Fruit fly (Drosophila melanogaster) whole organism, embryonic: ENCODE measurements around the gene CG1943.

Experiments
- Asciz ChIP-seq: fragments of 200-800 bp; sonication (Bioruptor generic); optimal IDR thresholded peaks from 2 replicates; lab custom pipeline; 2017; ENCODE audit warnings: missing biosample characterization, mild to moderate bottlenecking, missing genetic modification characterization, missing genetic modification reagents
- Bdp1 ChIP-seq: fragments of 200-800 bp; sonication (Bioruptor generic); optimal IDR thresholded peaks from 3 replicates; lab custom pipeline; 2016; ENCODE audit warnings: missing biosample characterization, missing genetic modification characterization
- C15 ChIP-seq: fragments of 200-800 bp; sonication (Bioruptor generic); IDR thresholded peaks from 3 replicates; pipeline ENCODE4 v1.3.6; 2022; ENCODE audit warnings: missing biosample characterization, missing genetic modification characterization
- CG10366 ChIP-seq: fragments of 200-800 bp; sonication (Bioruptor generic); IDR thresholded peaks from 2 replicates; pipeline ENCODE4 v1.3.6; 2022; ENCODE audit warnings: missing biosample characterization, missing genetic modification characterization
- CG13287 ChIP-seq: fragments of 200-800 bp; sonication (Bioruptor generic); IDR thresholded peaks from 2 replicates; pipeline ENCODE4 v1.3.6; 2022; ENCODE audit warnings: missing biosample characterization, missing genetic modification characterization; ENCODE audit not compliant: partially characterized antibody
- CG15696 ChIP-seq: fragments of 200-800 bp; sonication (Bioruptor generic); optimal IDR thresholded peaks from 2 replicates; lab custom pipeline; 2019; ENCODE audit warnings: missing biosample characterization, mild to moderate bottlenecking, missing genetic modification characterization, moderate library complexity
- CG1603 ChIP-seq: fragments of 200-800 bp; sonication (Bioruptor generic); optimal IDR thresholded peaks from 2 replicates; lab custom pipeline; 2019; ENCODE audit warnings: missing biosample characterization, mild to moderate bottlenecking, missing genetic modification characterization, moderate library complexity
- CG17361 ChIP-seq: fragments of 200-800 bp; sonication (Bioruptor generic); IDR thresholded peaks from 3 replicates; pipeline ENCODE4 v1.3.6; 2022; ENCODE audit warnings: missing biosample characterization, missing genetic modification characterization
- CG17912 ChIP-seq: fragments of 200-800 bp; sonication (Bioruptor generic); optimal IDR thresholded peaks from 2 replicates; lab custom pipeline; 2018; ENCODE audit warnings: missing biosample characterization, mild to moderate bottlenecking, missing genetic modification characterization
- CG18619 ChIP-seq: fragments of 200-800 bp; sonication (Bioruptor generic); optimal IDR thresholded peaks from 3 replicates; lab custom pipeline; 2017; ENCODE audit warnings: missing biosample characterization, mild to moderate bottlenecking, missing genetic modification characterization
- CG30431 ChIP-seq: fragments of 200-800 bp; sonication (Bioruptor generic); optimal IDR thresholded peaks from 2 replicates; lab custom pipeline; 2017; ENCODE audit warnings: missing biosample characterization, missing genetic modification characterization
- CG31365 ChIP-seq: fragments of 200-800 bp; sonication (Bioruptor generic); optimal IDR thresholded peaks from 2 replicates; lab custom pipeline; 2018; ENCODE audit warnings: missing biosample characterization, mild to moderate bottlenecking, missing genetic modification characterization
- CG4282 ChIP-seq: fragments of 200-800 bp; sonication (Bioruptor generic); optimal IDR thresholded peaks from 2 replicates; lab custom pipeline; 2016; ENCODE audit warnings: missing biosample characterization, missing genetic modification characterization
- CG6791 ChIP-seq: fragments of 200-800 bp; sonication (Bioruptor generic); IDR thresholded peaks from 3 replicates; pipeline ENCODE4 v1.3.6; 2022; ENCODE audit warnings: missing biosample characterization, missing genetic modification characterization; ENCODE audit not compliant: partially characterized antibody
- CTCF ChIP-seq: fragments of 200-800 bp; sonication (Bioruptor generic); optimal IDR thresholded peaks from 2 replicates; lab custom pipeline; 2017; ENCODE audit warnings: missing biosample characterization, mild to moderate bottlenecking, missing genetic modification characterization, moderate library complexity
- CrebB ChIP-seq: fragments of 200-800 bp; sonication (Bioruptor generic); optimal IDR thresholded peaks from 3 replicates; lab custom pipeline; 2018; ENCODE audit warnings: missing biosample characterization, mild to moderate bottlenecking, missing genetic modification characterization
- HLHmδ ChIP-seq: fragments of 200-800 bp; sonication (Bioruptor generic); optimal IDR thresholded peaks from 2 replicates; lab custom pipeline; 2018; ENCODE audit warnings: missing biosample characterization, mild to moderate bottlenecking, missing genetic modification characterization, moderate library complexity
- Hmx ChIP-seq: fragments of 200-800 bp; sonication (Bioruptor generic); optimal IDR thresholded peaks from 2 replicates; lab custom pipeline; 2016; ENCODE audit warnings: missing biosample characterization, missing genetic modification characterization
- Med ChIP-seq: fragments of 200-800 bp; sonication (Bioruptor generic); peaks from one replicate; lab custom pipeline; 2016; ENCODE audit warnings: missing biosample characterization, missing genetic modification characterization, mild to moderate bottlenecking, inconsistent platforms, moderate library complexity
- Myb ChIP-seq: fragments of 200-800 bp; sonication (Bioruptor generic); optimal IDR thresholded peaks from 2 replicates; lab custom pipeline; 2016; ENCODE audit warnings: missing biosample characterization, missing genetic modification characterization
- Opbp ChIP-seq: fragments of 200-800 bp; sonication (Bioruptor generic); IDR thresholded peaks from 3 replicates; pipeline ENCODE4 v1.3.6; 2022; ENCODE audit warnings: missing biosample characterization, missing genetic modification characterization; ENCODE audit not compliant: partially characterized antibody
- Rfx ChIP-seq: fragments of 200-800 bp; sonication (Bioruptor generic); IDR thresholded peaks from 2 replicates; pipeline ENCODE4 v1.3.6; 2022; ENCODE audit warnings: missing biosample characterization, missing genetic modification characterization
- Sin3A ChIP-seq: fragments of >200 bp; optimal IDR thresholded peaks from 2 replicates; lab custom pipeline; 2018
- Spps ChIP-seq: fragments of 200-800 bp; sonication (Bioruptor generic); optimal IDR thresholded peaks from 2 replicates; lab custom pipeline; 2018; ENCODE audit warnings: missing biosample characterization, mild to moderate bottlenecking, missing genetic modification characterization
- Xbp1 ChIP-seq: fragments of 200-800 bp; sonication (Bioruptor generic); optimal IDR thresholded peaks from 3 replicates; lab custom pipeline; 2016; ENCODE audit warnings: missing biosample characterization, mild to moderate bottlenecking, missing genetic modification characterization
- ara ChIP-seq: fragments of 200-800 bp; sonication (Bioruptor generic); IDR thresholded peaks from 2 replicates; pipeline ENCODE4 v1.3.6; 2022; ENCODE audit warnings: missing biosample characterization, missing genetic modification characterization
- ash1 ChIP-seq: fragments of 200-800 bp; sonication (Bioruptor generic); optimal IDR thresholded peaks from 2 replicates; lab custom pipeline; 2018; ENCODE audit warnings: missing biosample characterization, mild to moderate bottlenecking, missing genetic modification characterization
- bab2 ChIP-seq: fragments of 200-800 bp; sonication (Bioruptor generic); optimal IDR thresholded peaks from 2 replicates; lab custom pipeline; 2016; ENCODE audit warnings: missing biosample characterization, missing genetic modification characterization
- cg ChIP-seq: fragments of 200-800 bp; sonication (Bioruptor generic); optimal IDR thresholded peaks from 3 replicates; lab custom pipeline; 2019; ENCODE audit warnings: missing biosample characterization, mild to moderate bottlenecking, missing genetic modification characterization, moderate library complexity
- chinmo ChIP-seq: fragments of 200-800 bp; sonication (Bioruptor generic); IDR thresholded peaks from 4 replicates; pipeline ENCODE4 v1.3.6; 2022; ENCODE audit warnings: missing biosample characterization, missing genetic modification characterization; ENCODE audit not compliant: partially characterized antibody
- ci ChIP-seq: fragments of 200-800 bp; sonication (Bioruptor generic); IDR thresholded peaks from 3 replicates; pipeline ENCODE4 v1.3.6; 2022; ENCODE audit warnings: missing biosample characterization, missing genetic modification characterization
- cwo ChIP-seq: fragments of 200-800 bp; sonication (Bioruptor generic); optimal IDR thresholded peaks from 3 replicates; lab custom pipeline; 2017; ENCODE audit warnings: missing biosample characterization, missing genetic modification characterization, mild to moderate bottlenecking, moderate library complexity, missing genetic modification reagents
- fru ChIP-seq: fragments of >200 bp; optimal IDR thresholded peaks from 2 replicates; lab custom pipeline; 2017
- grau ChIP-seq: fragments of 200-800 bp; optimal IDR thresholded peaks from 3 replicates; lab custom pipeline; 2019; ENCODE audit warnings: missing biosample characterization, mild to moderate bottlenecking, missing genetic modification characterization, moderate library complexity
- gt ChIP-seq: fragments of 200-800 bp; sonication (Bioruptor generic); IDR thresholded peaks from 2 replicates; pipeline ENCODE4 v1.3.6; 2022; ENCODE audit warnings: missing biosample characterization, missing genetic modification characterization
- mirr ChIP-seq: fragments of 200-800 bp; sonication (Bioruptor generic); optimal IDR thresholded peaks from 3 replicates; lab custom pipeline; 2018; ENCODE audit warnings: missing biosample characterization, mild to moderate bottlenecking, missing genetic modification characterization
- nerfin-1 ChIP-seq: fragments of 200-800 bp; sonication (Bioruptor generic); optimal IDR thresholded peaks from 3 replicates; lab custom pipeline; 2019; ENCODE audit warnings: missing biosample characterization, mild to moderate bottlenecking, missing genetic modification characterization, moderate library complexity
- nom ChIP-seq: fragments of 200-800 bp; sonication (Bioruptor generic); optimal IDR thresholded peaks from 2 replicates; lab custom pipeline; 2017; ENCODE audit warnings: missing biosample characterization, missing genetic modification characterization, mild to moderate bottlenecking, moderate library complexity, missing genetic modification reagents
- otp ChIP-seq: fragments of 200-800 bp; sonication (Bioruptor generic); IDR thresholded peaks from 3 replicates; pipeline ENCODE4, ENCODE4 v1.3.6; 2022; ENCODE audit warnings: missing biosample characterization, missing genetic modification characterization
- pb ChIP-seq: fragments of 200-800 bp; sonication (Bioruptor generic); optimal IDR thresholded peaks from 3 replicates; lab custom pipeline; 2016; ENCODE audit warnings: missing biosample characterization, missing genetic modification characterization
- pzg ChIP-seq: fragments of 200-800 bp; sonication (Bioruptor generic); optimal IDR thresholded peaks from 3 replicates; lab custom pipeline; 2018; ENCODE audit warnings: missing biosample characterization, mild to moderate bottlenecking, missing genetic modification characterization, moderate library complexity
- ranshi ChIP-seq: fragments of 200-800 bp; sonication (Bioruptor generic); IDR thresholded peaks from 2 replicates; pipeline ENCODE4 v1.3.6; 2022; ENCODE audit warnings: missing biosample characterization, missing genetic modification characterization
- ro ChIP-seq: fragments of 200-800 bp; sonication (Bioruptor generic); IDR thresholded peaks from 2 replicates; pipeline ENCODE4 v1.3.6; 2022; ENCODE audit warnings: missing biosample characterization, missing genetic modification characterization
- row ChIP-seq: fragments of 200-800 bp; sonication (Bioruptor generic); IDR thresholded peaks from 3 replicates; pipeline ENCODE4 v1.3.6; 2022; ENCODE audit warnings: missing biosample characterization, missing genetic modification characterization
- scrt ChIP-seq: fragments of 200-800 bp; sonication (Bioruptor generic); optimal IDR thresholded peaks from 2 replicates; lab custom pipeline; 2018; ENCODE audit warnings: missing biosample characterization, mild to moderate bottlenecking, missing genetic modification characterization, moderate library complexity
- sens ChIP-seq: fragments of 200-800 bp; sonication (Bioruptor generic); peaks from one replicate; lab custom pipeline; 2016; ENCODE audit warnings: missing biosample characterization, missing genetic modification characterization
- seq ChIP-seq: fragments of 200-800 bp; sonication (Bioruptor generic); IDR thresholded peaks from 2 replicates; pipeline ENCODE4 v1.3.6; 2022; ENCODE audit warnings: missing biosample characterization, missing genetic modification characterization
- slbo ChIP-seq: fragments of 200-800 bp; sonication (Bioruptor generic); IDR thresholded peaks from 2 replicates; pipeline ENCODE4 v1.3.6; 2022; ENCODE audit warnings: missing biosample characterization, missing genetic modification characterization
- sna ChIP-seq: fragments of 200-800 bp; sonication (Bioruptor generic); IDR thresholded peaks from 2 replicates; pipeline ENCODE4 v1.3.6; 2022; ENCODE audit warnings: missing biosample characterization, missing genetic modification characterization; ENCODE audit not compliant: partially characterized antibody
- sug ChIP-seq: fragments of 200-800 bp; optimal IDR thresholded peaks from 2 replicates; lab custom pipeline; 2019; ENCODE audit warnings: missing biosample characterization, mild to moderate bottlenecking, missing genetic modification characterization, moderate library complexity
- usp ChIP-seq: fragments of >200 bp; optimal IDR thresholded peaks from 2 replicates; lab custom pipeline; 2017; ENCODE audit warnings: missing biosample characterization, missing genetic modification characterization
- zen ChIP-seq: fragments of 200-800 bp; sonication (Bioruptor generic); optimal IDR thresholded peaks from 3 replicates; lab custom pipeline; 2018; ENCODE audit warnings: missing biosample characterization, mild to moderate bottlenecking, missing genetic modification characterization, moderate library complexity

Gene CG1943

DNA sequence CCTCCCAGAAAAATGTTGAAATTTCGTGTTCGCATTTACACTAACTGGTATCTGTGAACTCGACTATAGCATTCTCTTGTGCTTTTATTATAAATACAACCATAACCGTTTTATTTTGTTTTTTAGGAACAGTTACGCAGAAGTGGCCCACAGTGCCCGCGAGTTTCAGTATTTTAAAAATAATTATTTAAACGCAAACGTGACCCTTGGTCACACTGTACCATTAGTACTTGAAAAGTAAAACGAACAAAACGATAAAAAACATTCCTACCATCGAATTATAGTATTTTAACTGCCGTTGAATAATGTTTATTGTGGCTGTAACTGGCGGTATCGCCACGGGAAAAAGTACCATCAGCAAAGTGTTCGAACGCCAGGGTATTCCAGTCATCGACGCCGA, 7.3 kb downstream of the CG1943 start, which contains the start of gene Dpck (continued):
- TF ChIP-seq Med (GFP tag; lab: Kevin White, UChicago) (peak; percentile 80), Rfx (no peak), sug (tag; lab: Kevin White, UChicago) (peak; percentile 47), pb (GFP tag; lab: Kevin White, UChicago) (no peak), sna (no peak), Xbp1 (peak; percentile 19), zen (tag; lab: Kevin White, UChicago) (no peak), CG17912 (no peak), otp (GFP tag; lab: Robert Waterston, UW) (no peak), Bdp1 (no peak), usp (GFP tag; lab: Kevin White, UChicago) (no peak), CG30431 (GFP tag; lab: Kevin White, UChicago) (no peak), Sin3A (lab: Kevin White, UChicago) (peak; percentile 8), CG31365 (no peak), CG6791 (GFP tag; lab: Robert Waterston, UW) (no peak), cwo (GFP tag; lab: Kevin White, UChicago) (no peak), nerfin-1 (tag; lab: Kevin White, UChicago) (peak; percentile 6), HLHmδ (GFP tag; lab: Kevin White, UChicago) (no peak), ro (no peak), Asciz (GFP tag; lab: Kevin White, UChicago) (no peak)

DNA sequence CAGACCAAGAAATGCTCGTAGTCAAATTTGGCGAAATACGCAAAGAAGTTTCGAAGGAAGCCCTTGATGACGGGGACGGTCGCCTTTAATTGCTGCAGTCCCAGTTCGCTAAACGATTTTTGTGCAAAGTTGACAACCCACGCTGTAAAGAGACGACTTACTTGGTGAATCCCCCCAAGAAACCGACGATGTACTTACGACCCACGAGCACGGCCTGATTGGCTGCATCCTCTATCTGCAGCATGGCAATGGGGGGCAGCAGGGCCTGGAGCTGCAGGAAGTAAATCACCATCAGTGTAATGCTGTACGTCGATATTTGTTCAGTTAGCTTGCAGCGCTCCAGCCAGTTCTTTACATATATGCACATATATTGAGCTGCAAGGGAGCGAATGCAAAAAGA, 9.1 kb downstream of the CG1943 start:
- TF ChIP-seq Hmx (GFP tag; lab: Kevin White, UChicago) (no peak), seq (GFP tag; lab: Robert Waterston, UW) (no peak), CG17361 (no peak), CG15696 (tag; lab: Kevin White, UChicago) (no peak), CG4282 (GFP tag; lab: Kevin White, UChicago) (no peak), nom (GFP tag; lab: Kevin White, UChicago) (peak; percentile 29), CTCF (no peak)

DNA sequence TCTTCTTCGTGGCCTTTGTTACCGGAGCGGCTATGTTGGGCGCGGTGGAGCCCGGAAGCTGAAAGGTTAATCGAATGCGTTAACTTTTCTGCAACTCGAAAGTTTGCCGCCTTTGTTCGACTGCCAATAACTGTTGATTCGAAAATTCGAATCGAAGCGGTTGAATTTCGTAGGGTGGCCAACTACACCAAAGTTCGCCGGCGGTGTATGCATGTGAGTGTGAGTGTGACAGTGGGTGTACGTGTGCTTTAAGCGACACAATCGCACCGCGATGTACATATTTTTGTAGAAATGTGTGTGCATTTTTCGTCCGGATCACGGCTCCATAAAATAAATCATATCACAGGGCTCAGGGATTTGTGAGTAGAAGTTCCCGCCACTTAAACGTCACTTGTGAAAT, 10.8 kb downstream of the CG1943 start:
- TF ChIP-seq scrt (GFP tag; lab: Kevin White, UChicago) (peak; percentile 21), Myb (GFP tag; lab: Kevin White, UChicago) (peak; percentile 80), pzg (GFP tag; lab: Kevin White, UChicago) (peak; percentile 39), fru (lab: Kevin White, UChicago) (no peak), ara (GFP tag; lab: Robert Waterston, UW) (0 out of 2 replicates have a peak, but pooled peaks have one; percentile 14), C15 (GFP tag; lab: Robert Waterston, UW) (no peak), CG10366 (GFP tag; lab: Robert Waterston, UW) (no peak), gt (GFP tag; lab: Robert Waterston, UW) (no peak), CG13287 (GFP tag; lab: Robert Waterston, UW) (peak; percentile 22; the same call in 1 of the 2 replicates), CrebB (peak; percentile 0), chinmo (no peak), Spps (tag; lab: Kevin White, UChicago) (no peak), grau (no peak), sens (no peak), slbo (GFP tag; lab: Robert Waterston, UW) (0 out of 2 replicates have a peak, but pooled peaks have one; percentile 15), ci (no peak), bab2 (no peak), ranshi (GFP tag; lab: Robert Waterston, UW) (peak; percentile 39; the same call in 1 of the 2 replicates), CG1603 (tag; lab: Kevin White, UChicago) (no peak), mirr (peak; percentile 4), Opbp (0 out of 3 replicates have a peak, but pooled peaks have one; percentile 3), cg (peak; percentile 84), ash1 (GFP tag; lab: Kevin White, UChicago) (no peak), CG18619 (GFP tag; lab: Kevin White, UChicago) (no peak), row (GFP tag; lab: Robert Waterston, UW) (0 out of 3 replicates have a peak, but pooled peaks have one; percentile 27)
